Fruit fly (Drosophila melanogaster): ENCODE results near the gene EMC1.

EMC1 gene

DNA sequence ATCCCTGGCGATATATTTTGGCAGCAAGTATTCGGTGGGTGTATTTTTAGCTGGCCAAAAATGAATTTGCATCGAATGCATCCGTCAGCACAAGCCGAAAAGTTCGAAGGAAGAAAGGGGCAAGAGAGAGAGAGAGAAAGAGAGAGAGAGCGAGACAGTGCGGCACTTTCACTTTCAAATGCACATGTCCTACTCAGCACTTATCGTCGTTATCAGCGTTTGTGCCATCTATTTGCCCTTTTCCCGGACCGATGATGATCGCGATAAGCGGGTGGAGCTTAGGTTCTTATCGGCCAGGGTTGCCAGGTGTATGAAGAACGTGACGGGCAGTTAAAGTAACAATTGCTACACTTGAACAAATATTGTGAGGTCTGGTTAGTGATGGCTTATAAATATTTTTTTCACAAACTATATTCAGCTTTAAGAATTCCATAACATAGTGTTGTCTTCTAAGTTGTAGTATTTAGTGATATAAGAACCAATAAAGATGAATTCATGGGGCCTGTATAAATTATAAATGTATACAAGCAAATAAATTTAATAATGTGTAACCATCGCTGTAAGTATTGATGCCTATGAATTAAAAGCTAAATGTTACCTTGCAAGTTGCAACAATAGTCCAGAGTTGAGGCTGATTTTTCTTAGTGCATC, 37.7 kb upstream of the EMC1 start (continued):
- TF ChIP-seq fd85E (GFP tag; optimal IDR thresholded peaks at IDR 0.05) (no peak), dac (GFP tag; optimal IDR thresholded peaks at IDR 0.05) (no peak), CG15336 (GFP tag; IDR thresholded peaks at IDR 0.05) (no peak), CG31627 (GFP tag; optimal IDR thresholded peaks at IDR 0.05) (peak; percentile 12), CG6163 (GFP tag; IDR thresholded peaks at IDR 0.05) (no peak), CG6792 (GFP tag; optimal IDR thresholded peaks at IDR 0.05) (peak; percentile 10), Sox14 (GFP tag; optimal IDR thresholded peaks at IDR 0.05) (peak; percentile 4), Blimp-1 (GFP tag; optimal IDR thresholded peaks at IDR 0.05) (peak; percentile 60), CG6276 (GFP tag; optimal IDR thresholded peaks at IDR 0.05) (no peak), Eip75B (GFP tag; optimal IDR thresholded peaks at IDR 0.05) (no peak), pdm3 (GFP tag; optimal IDR thresholded peaks at IDR 0.05) (peak; percentile 31), CG4318 (GFP tag; optimal IDR thresholded peaks at IDR 0.05) (no peak), Sox15 (GFP tag; optimal IDR thresholded peaks at IDR 0.05) (no peak), spab (GFP tag; optimal IDR thresholded peaks at IDR 0.05) (no peak), cyc (GFP tag; optimal IDR thresholded peaks at IDR 0.05) (no peak), Hr4 (GFP tag; optimal IDR thresholded peaks at IDR 0.05) (peak; percentile 45), CG8319 (GFP tag; optimal IDR thresholded peaks at IDR 0.05) (no peak), Met (GFP tag; optimal IDR thresholded peaks at IDR 0.05) (peak; percentile 26), CG8632 (GFP tag; optimal IDR thresholded peaks at IDR 0.05) (no peak), Smox (GFP tag; optimal IDR thresholded peaks at IDR 0.05) (no peak), eg (GFP tag; IDR thresholded peaks at IDR 0.05) (no peak), Gug (GFP tag; IDR thresholded peaks at IDR 0.05) (no peak), CG10631 (GFP tag; optimal IDR thresholded peaks at IDR 0.05) (peak; percentile 22), ss (GFP tag; optimal IDR thresholded peaks at IDR 0.05) (no peak), CG3032 (tag; optimal IDR thresholded peaks at IDR 0.05) (no peak)

DNA sequence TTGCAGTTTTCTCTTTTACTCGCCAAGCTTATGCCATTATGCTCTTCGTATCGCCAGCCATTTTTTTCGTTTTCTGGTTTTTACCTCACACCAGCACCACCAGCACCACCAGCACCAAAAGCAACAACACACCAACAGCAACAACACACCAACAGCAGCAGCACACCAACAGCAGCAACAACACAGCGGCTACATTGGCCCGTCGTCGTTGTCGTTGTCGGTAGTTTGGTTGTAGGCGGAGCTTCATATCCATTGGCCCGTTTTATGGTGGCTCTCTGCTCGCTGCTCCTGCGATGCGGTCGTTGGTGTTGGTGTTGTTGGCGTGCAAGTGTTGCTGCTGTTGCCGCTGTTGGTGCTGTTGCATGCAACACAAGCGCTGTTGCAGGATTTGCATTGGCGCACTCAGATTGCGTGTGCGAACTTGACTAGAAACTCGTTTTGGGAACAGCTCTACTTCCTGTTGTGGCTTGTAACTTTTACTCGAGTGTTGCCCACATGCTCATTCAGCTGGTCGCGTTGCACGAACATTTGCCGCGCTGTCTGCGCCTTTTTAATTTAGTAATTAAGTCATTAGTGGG, 29.7 kb upstream of the EMC1 start:
- TF ChIP-seq Blimp-1 (GFP tag; optimal IDR thresholded peaks at IDR 0.05) (no peak), CG9139 (GFP tag; optimal IDR thresholded peaks at IDR 0.05) (no peak), Eip78C (GFP tag) (no peak), dsx (GFP tag; optimal IDR thresholded peaks at IDR 0.05; ENCODE audit: poor library complexity, severe bottlenecking) (peak; percentile 87), Met (GFP tag; optimal IDR thresholded peaks at IDR 0.05) (no peak), CG31627 (GFP tag; optimal IDR thresholded peaks at IDR 0.05) (no peak), ss (GFP tag; optimal IDR thresholded peaks at IDR 0.05) (peak in 1 of 2 experiments; percentile 96), spab (GFP tag; optimal IDR thresholded peaks at IDR 0.05) (no peak), CG10669 (GFP tag; optimal IDR thresholded peaks at IDR 0.05) (no peak), CG34406 (GFP tag; optimal IDR thresholded peaks at IDR 0.05) (no peak), CG7368 (GFP tag; optimal IDR thresholded peaks at IDR 0.05) (no peak), esn (GFP tag; optimal IDR thresholded peaks at IDR 0.05) (no peak), CG3032 (tag; optimal IDR thresholded peaks at IDR 0.05) (no peak), Sox15 (GFP tag; optimal IDR thresholded peaks at IDR 0.05) (no peak), lz (GFP tag; optimal IDR thresholded peaks at IDR 0.05) (no peak), eg (GFP tag; IDR thresholded peaks at IDR 0.05) (no peak), acj6 (GFP tag; optimal IDR thresholded peaks at IDR 0.05) (no peak), net (GFP tag; optimal IDR thresholded peaks at IDR 0.05) (no peak), salr (GFP tag; optimal IDR thresholded peaks at IDR 0.05) (no peak), cyc (GFP tag; optimal IDR thresholded peaks at IDR 0.05) (no peak), Sox102F (GFP tag; optimal IDR thresholded peaks at IDR 0.05) (no peak), Sox14 (GFP tag; optimal IDR thresholded peaks at IDR 0.05) (no peak), achi (GFP tag; optimal IDR thresholded peaks at IDR 0.05) (no peak), topi (GFP tag; optimal IDR thresholded peaks at IDR 0.05) (no peak), CG3919 (GFP tag; optimal IDR thresholded peaks at IDR 0.05) (peak; percentile 65), vri (GFP tag; optimal IDR thresholded peaks at IDR 0.05) (no peak)
